Worm (Caenorhabditis elegans): ENCODE results near the gene C09G4.4.

Gene C09G4.4

ce11 chrIV:8499956-8500355 is 12.8 kb upstream of the C09G4.4 start (continued):
- TF ChIP-seq snpc-3.4 (tag; optimal IDR thresholded peaks at IDR 0.05) (peak; percentile 32), efl-1 (GFP tag; optimal IDR thresholded peaks at IDR 0.05) (no peak), dpff-1 (tag; optimal IDR thresholded peaks at IDR 0.05) (no peak), Y56A3A.18 (GFP tag; IDR thresholded peaks at IDR 0.05) (no peak), K12H6.12 (tag; optimal IDR thresholded peaks at IDR 0.05) (no peak), hsf-1 (GFP tag; IDR thresholded peaks at IDR 0.05) (peak; percentile 85), ama-1 (optimal IDR thresholded peaks at IDR 0.05) (no peak), ama-1 (GFP tag; optimal IDR thresholded peaks at IDR 0.05) (peak in 1 of 2 experiments; percentile 15), lin-26 (GFP tag; IDR thresholded peaks at IDR 0.05) (peak; percentile 78), ekl-4 (GFP tag; IDR thresholded peaks at IDR 0.05) (peak; percentile 51; the same call in 1 of the 2 replicates), Y53G8AR.9 (GFP tag; conservative IDR thresholded peaks at IDR 0.05) (peak; percentile 82; the same call in 1 of the 2 replicates), pbrm-1 (GFP tag; IDR thresholded peaks at IDR 0.05) (peak; percentile 64; the same call in 1 of the 2 replicates), tbp1 (GFP tag; optimal IDR thresholded peaks at IDR 0.05) (peak; percentile 4), F55B11.4 (tag; optimal IDR thresholded peaks at IDR 0.05; ENCODE audit: borderline replicate concordance, insufficient read depth) (no peak), mcd-1 (GFP tag; IDR thresholded peaks at IDR 0.05) (no peak), ztf-25 (GFP tag; IDR thresholded peaks at IDR 0.05) (peak; percentile 86)

ce11 chrIV:8500576-8500975 is 12.2 kb upstream of the C09G4.4 start:
- TF ChIP-seq madf-6 (GFP tag; IDR thresholded peaks at IDR 0.05): peak; percentile 5; the same call in 1 of the 2 replicates
- 0 out of 2 replicates have a peak, but pooled peaks have one; percentile 54 for TF ChIP-seq F37B4.10 (GFP tag; IDR thresholded peaks at IDR 0.05)
- TF ChIP-seq egrh-3 (GFP tag; IDR thresholded peaks at IDR 0.05): peak; percentile 71; the same call in 1 of the 2 replicates

ce11 chrIV:8501382-8501781 is 11.4 kb upstream of the C09G4.4 start, which contains the start of gene C28C12.1:
Gene C28C12.1, plus strand, starts transcription at chrIV:8501682.
- TF ChIP-seq K12H6.12 (tag; optimal IDR thresholded peaks at IDR 0.05): no peak
- no peak for TF ChIP-seq nfya-1 (tag; optimal IDR thresholded peaks at IDR 0.05; ENCODE audit: borderline replicate concordance, insufficient read depth)
- no peak for TF ChIP-seq athp-1 (tag; optimal IDR thresholded peaks at IDR 0.05)
- no peak for TF ChIP-seq F23B12.7 (tag; optimal IDR thresholded peaks at IDR 0.05; ENCODE audit: insufficient read depth)
- TF ChIP-seq ccch-3 (GFP tag; optimal IDR thresholded peaks at IDR 0.05): no peak
- TF ChIP-seq ceh-100 (GFP tag; IDR thresholded peaks at IDR 0.05): no peak
- no peak for TF ChIP-seq sptf-2 (GFP tag; optimal IDR thresholded peaks at IDR 0.05)
- TF ChIP-seq Y53F4B.3 (GFP tag; IDR thresholded peaks at IDR 0.05): no peak
- TF ChIP-seq ceh-79 (tag; optimal IDR thresholded peaks at IDR 0.05): no peak
- no peak for TF ChIP-seq ets-4 (GFP tag; optimal IDR thresholded peaks at IDR 0.05)
- TF ChIP-seq dox-1 (GFP tag; IDR thresholded peaks at IDR 0.05): no peak
- no peak for TF ChIP-seq F39B2.1 (GFP tag; IDR thresholded peaks at IDR 0.05)
- no peak for TF ChIP-seq mxl-1 (tag; optimal IDR thresholded peaks at IDR 0.05)
- no peak for TF ChIP-seq madf-8 (GFP tag; conservative IDR thresholded peaks at IDR 0.05)
- TF ChIP-seq rcor-1 (GFP tag; IDR thresholded peaks at IDR 0.05): no peak
- no peak for TF ChIP-seq him-1 (tag; optimal IDR thresholded peaks at IDR 0.05)

ce11 chrIV:8506034-8506433 is 6.7 kb upstream of the C09G4.4 start:
- TF ChIP-seq F49E8.2 (tag; optimal IDR thresholded peaks at IDR 0.05; ENCODE audit: insufficient read depth): no peak
- TF ChIP-seq nfyb-1 (GFP tag; IDR thresholded peaks at IDR 0.05): no peak
- no peak for TF ChIP-seq efl-1 (GFP tag; optimal IDR thresholded peaks at IDR 0.05)
- no peak for TF ChIP-seq B0019.2 (GFP tag; conservative IDR thresholded peaks at IDR 0.05)
- TF ChIP-seq ets-4 (GFP tag; optimal IDR thresholded peaks at IDR 0.05): no peak
- no peak for TF ChIP-seq lin-40 (tag; optimal IDR thresholded peaks at IDR 0.05)
- TF ChIP-seq bed-1 (GFP tag; IDR thresholded peaks at IDR 0.05): no peak
- no peak for TF ChIP-seq hrde-1 (tag; optimal IDR thresholded peaks at IDR 0.05; ENCODE audit: borderline replicate concordance)
- no peak for TF ChIP-seq ama-1 (optimal IDR thresholded peaks at IDR 0.05)
- no peak for TF ChIP-seq ama-1 (GFP tag; optimal IDR thresholded peaks at IDR 0.05)
- TF ChIP-seq K12H6.12 (tag; optimal IDR thresholded peaks at IDR 0.05): no peak
- no peak for TF ChIP-seq dpl-1 (GFP tag; optimal IDR thresholded peaks at IDR 0.05)
- TF ChIP-seq attf-5 (GFP tag; optimal IDR thresholded peaks at IDR 0.05): no peak
- no peak for TF ChIP-seq C17E4.6 (GFP tag; IDR thresholded peaks at IDR 0.05)
- TF ChIP-seq ceh-27 (GFP tag; optimal IDR thresholded peaks at IDR 0.05): no peak
- no peak for TF ChIP-seq let-607 (tag; optimal IDR thresholded peaks at IDR 0.05)
